Worm (Caenorhabditis elegans): ENCODE results near the gene R07H5.11.

ce11 chrIV:11225206-11225605, 22.6 kb downstream of the R07H5.11 start, which contains the start of gene col-125:
- no peak for TF ChIP-seq lin-35 (GFP tag; optimal IDR thresholded peaks at IDR 0.05)
- TF ChIP-seq elt-2 (tag; optimal IDR thresholded peaks at IDR 0.05), result no peak
- no peak for TF ChIP-seq nhr-76 (tag; optimal IDR thresholded peaks at IDR 0.05)
- TF ChIP-seq ceh-82 (tag; optimal IDR thresholded peaks at IDR 0.05), result no peak
- no peak for TF ChIP-seq snpc-4 (tag; optimal IDR thresholded peaks at IDR 0.05)
- TF ChIP-seq lsy-2 (tag; optimal IDR thresholded peaks at IDR 0.05), result no peak
- no peak for TF ChIP-seq egl-27 (tag; optimal IDR thresholded peaks at IDR 0.05)
- TF ChIP-seq nhr-84 (tag; optimal IDR thresholded peaks at IDR 0.05), result no peak
- TF ChIP-seq egl-13 (tag; optimal IDR thresholded peaks at IDR 0.05), result no peak
- TF ChIP-seq Y116A8C.19 (tag; optimal IDR thresholded peaks at IDR 0.05; ENCODE audit: borderline replicate concordance), result no peak
